Fruit fly (Drosophila melanogaster): Measurements from ENCODE around the gene CG3698.
A peak's percentile ranks its signal among the peaks of the same experiment; 100 is the strongest.

Gene CG3698

DNA sequence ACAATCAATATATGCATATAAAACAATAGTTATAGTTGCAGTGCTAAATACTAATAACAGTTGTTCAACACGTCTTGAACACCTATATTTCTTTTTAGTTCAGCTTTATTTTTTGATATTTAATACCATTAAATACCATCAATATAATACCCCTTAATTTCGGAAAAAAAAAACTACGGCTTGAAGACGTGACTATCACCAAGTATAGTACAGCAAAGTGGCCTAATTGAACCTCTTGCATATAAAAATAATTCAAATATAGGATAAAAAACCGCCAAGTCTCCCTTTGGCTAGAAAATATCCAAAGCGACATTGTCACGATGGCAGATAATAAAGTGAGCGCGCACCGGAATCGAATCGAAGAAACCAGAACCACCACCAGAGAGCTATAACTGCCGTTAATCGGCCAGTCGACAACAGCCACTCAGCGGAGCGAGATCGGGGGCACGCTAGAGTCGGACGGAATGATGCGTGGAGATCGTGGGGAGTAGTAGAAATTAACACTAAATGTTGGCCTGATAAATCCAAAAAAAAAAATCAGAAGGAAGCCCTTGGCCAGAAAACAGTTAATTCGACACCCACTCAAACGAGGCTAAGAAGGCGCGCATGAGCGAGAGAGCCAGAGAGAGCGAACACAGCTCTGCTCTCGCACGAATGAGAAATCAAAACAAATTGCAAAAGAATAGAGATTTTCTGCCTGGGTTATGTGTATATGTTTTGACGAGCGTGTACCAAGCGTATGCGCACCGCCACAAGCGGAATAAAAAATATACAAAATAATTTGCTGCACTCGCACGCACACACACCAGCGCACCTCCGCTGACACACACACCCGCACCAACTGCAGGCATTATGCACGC, 13.1 kb downstream of the CG3698 start (continued):
- TF ChIP-seq CG12299 (tag; optimal IDR thresholded peaks at IDR 0.05) (peak; percentile 32), CG34224 (GFP tag; IDR thresholded peaks at IDR 0.05; ENCODE audit: partially characterized antibody) (peak; percentile 69), CG31441 (GFP tag; IDR thresholded peaks at IDR 0.05) (peak; percentile 33; the same call in 1 of the 2 replicates), CG10979 (tag; optimal IDR thresholded peaks at IDR 0.05) (peak; percentile 2), unpg (GFP tag; optimal IDR thresholded peaks at IDR 0.05) (peak; percentile 8), HHEX (GFP tag; optimal IDR thresholded peaks at IDR 0.05) (no peak), Hr3 (GFP tag; optimal IDR thresholded peaks at IDR 0.05) (peak; percentile 37), Oli (tag; optimal IDR thresholded peaks at IDR 0.05) (peak; percentile 59), CG17328 (GFP tag; IDR thresholded peaks at IDR 0.05) (no peak), phol (tag; optimal IDR thresholded peaks at IDR 0.05) (peak; percentile 50)

DNA sequence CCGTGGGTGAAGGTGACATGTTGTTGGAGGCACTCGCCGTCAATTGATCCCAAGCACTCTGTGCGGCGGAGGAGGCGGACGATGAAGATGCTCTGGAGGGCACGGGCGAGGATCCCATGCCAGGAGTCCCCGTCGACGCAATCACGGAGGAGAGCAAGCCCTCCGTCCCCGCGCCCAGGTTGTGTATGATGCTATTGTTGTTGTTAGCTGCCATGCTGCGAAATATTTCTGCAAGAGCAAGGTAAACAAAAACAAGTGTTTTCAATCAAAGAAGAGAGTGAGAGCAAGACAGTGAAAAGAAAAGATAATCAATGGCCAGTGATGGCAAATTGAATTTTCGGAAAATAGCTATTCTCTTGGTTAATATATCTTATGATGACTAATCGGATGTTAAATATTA, 13.8 kb downstream of the CG3698 start:
- TF ChIP-seq Atf3 (GFP tag; optimal IDR thresholded peaks at IDR 0.05) (no peak), CG12299 (tag; optimal IDR thresholded peaks at IDR 0.05) (no peak), CG4360 (GFP tag; IDR thresholded peaks at IDR 0.05) (peak; percentile 59), wdn (GFP tag; IDR thresholded peaks at IDR 0.05) (0 out of 2 replicates have a peak, but pooled peaks have one; percentile 19), NFAT (GFP tag; IDR thresholded peaks at IDR 0.05) (no peak), Bteb2 (GFP tag; optimal IDR thresholded peaks at IDR 0.05) (no peak), onecut (GFP tag; IDR thresholded peaks at IDR 0.05) (peak; percentile 38), crol (GFP tag; IDR thresholded peaks at IDR 0.05) (peak; percentile 38; the same call in 1 of the 2 replicates), CG34224 (GFP tag; IDR thresholded peaks at IDR 0.05; ENCODE audit: partially characterized antibody) (peak; percentile 17; the same call in 1 of the 3 replicates), CG15479 (GFP tag; optimal IDR thresholded peaks at IDR 0.05) (peak; percentile 66), Trl (optimal IDR thresholded peaks at IDR 0.05) (peak in 1 of 2 experiments; percentile 32), Trl (GFP tag; optimal IDR thresholded peaks at IDR 0.05) (no peak)

DNA sequence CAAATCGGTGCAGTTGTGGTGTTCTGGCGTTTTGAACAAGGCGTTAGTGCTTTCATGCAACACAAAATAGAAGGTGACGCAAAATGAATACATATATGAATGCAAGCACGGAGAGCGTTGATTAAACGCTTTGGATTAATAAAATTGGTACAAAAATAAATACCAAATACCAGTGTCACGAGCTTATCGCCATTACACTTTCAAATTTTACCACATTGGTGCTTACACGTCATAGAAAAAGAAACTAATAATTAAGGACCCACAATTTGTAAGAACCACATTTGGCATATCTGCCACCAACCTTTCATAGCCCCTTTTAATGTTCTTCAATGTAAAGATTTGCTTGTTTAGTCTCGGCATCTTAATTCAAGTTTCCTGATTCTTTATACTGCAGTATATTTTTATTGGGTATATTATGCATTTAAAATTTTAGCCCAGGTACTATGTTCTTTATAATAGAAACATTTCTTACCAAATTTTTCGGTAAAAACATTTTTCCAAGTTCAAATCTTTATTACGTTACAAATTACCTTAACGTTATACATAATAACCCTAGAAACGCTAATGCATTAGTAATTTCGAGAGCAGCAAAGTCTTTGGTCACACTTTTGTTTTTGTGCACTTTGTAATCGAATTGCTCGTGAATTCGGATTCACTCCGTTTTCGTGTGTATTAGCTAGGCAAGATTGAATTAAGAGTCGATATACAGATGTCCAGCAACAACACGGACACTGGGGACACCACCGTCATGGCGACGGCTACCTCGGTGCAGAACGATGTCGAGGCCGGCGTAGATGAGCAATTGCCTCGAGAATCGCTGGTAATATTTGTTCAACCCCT, 19.7 kb downstream of the CG3698 start, which contains the start of the genes Pex16 and Pex14:
TSS of gene Pex16 (minus strand) at position 41 of the 840 bp plus-strand sequence.
TSS of gene Pex14 (plus strand) at position 576 of the 840 bp plus-strand sequence.
- TF ChIP-seq pum (GFP tag; optimal IDR thresholded peaks at IDR 0.05) (peak; percentile 83), CG32532 (GFP tag; IDR thresholded peaks at IDR 0.05) (peak; percentile 82), CG10366 (GFP tag; IDR thresholded peaks at IDR 0.05) (peak; percentile 73), Xbp1 (GFP tag; optimal IDR thresholded peaks at IDR 0.05) (peak; percentile 88), CG8089 (GFP tag; optimal IDR thresholded peaks at IDR 0.05) (peak; percentile 81), aop (GFP tag; IDR thresholded peaks at IDR 0.05) (no peak), croc (GFP tag; conservative IDR thresholded peaks at IDR 0.05) (peak; percentile 38; the same call in 1 of the 3 replicates), CG4707 (GFP tag; optimal IDR thresholded peaks at IDR 0.05) (peak; percentile 2), CG31224 (GFP tag; IDR thresholded peaks at IDR 0.05) (peak; percentile 48), chinmo (GFP tag; IDR thresholded peaks at IDR 0.05; ENCODE audit: partially characterized antibody) (no peak), CG12942 (GFP tag; optimal IDR thresholded peaks at IDR 0.05) (peak; percentile 65), ind (GFP tag; optimal IDR thresholded peaks at IDR 0.05) (peak; percentile 81), CG13894 (tag; optimal IDR thresholded peaks at IDR 0.05) (no peak), CG32772 (GFP tag; IDR thresholded peaks at IDR 0.05) (peak; percentile 65), HLH54F (GFP tag; optimal IDR thresholded peaks at IDR 0.05) (peak; percentile 77), CG6791 (GFP tag; IDR thresholded peaks at IDR 0.05; ENCODE audit: partially characterized antibody) (no peak), CG17186 (GFP tag; optimal IDR thresholded peaks at IDR 0.05) (peak; percentile 36), CG18476 (GFP tag; optimal IDR thresholded peaks at IDR 0.05) (peak; percentile 51), kay (GFP tag; optimal IDR thresholded peaks at IDR 0.05) (peak; percentile 49), jing (GFP tag; optimal IDR thresholded peaks at IDR 0.05) (no peak), CG12769 (tag; optimal IDR thresholded peaks at IDR 0.05) (no peak), Camta (GFP tag; optimal IDR thresholded peaks at IDR 0.05) (peak; percentile 72), grau (tag; optimal IDR thresholded peaks at IDR 0.05) (peak; percentile 63), ranshi (GFP tag; IDR thresholded peaks at IDR 0.05) (peak; percentile 71), CG8944 (GFP tag; optimal IDR thresholded peaks at IDR 0.05) (peak; percentile 84)

Measured in whole organism, embryonic.